Worm (Caenorhabditis elegans) whole organism, L1 larva: ENCODE results near the gene Y73F8A.20.

Experiments used
- C16A3.4 ChIP-seq: fragments of 150-350 bp; optimal IDR thresholded peaks from 2 replicates; lab custom pipeline; 2014; ENCODE audit warnings: missing biosample characterization, missing genetic modification characterization
- C34B4.2 ChIP-seq: sonication (generic microtip); optimal IDR thresholded peaks from 2 replicates; lab custom pipeline; 2017; ENCODE audit warnings: mild to moderate bottlenecking, missing genetic modification characterization, missing compliant biosample characterization
- alr-1 ChIP-seq: fragments of 200-800 bp; sonication (Bioruptor generic); optimal IDR thresholded peaks from 2 replicates; lab custom pipeline; 2018; ENCODE audit warnings: borderline replicate concordance, mild to moderate bottlenecking, missing genetic modification characterization, missing compliant biosample characterization
- aly-2 ChIP-seq: fragments of 150-350 bp; optimal IDR thresholded peaks from 2 replicates; lab custom pipeline; 2014; ENCODE audit warnings: missing biosample characterization, missing genetic modification characterization
- blmp-1 ChIP-seq: fragments of 150-350 bp; optimal IDR thresholded peaks from 2 replicates; lab custom pipeline; 2014; ENCODE audit warnings: missing biosample characterization, missing genetic modification characterization
- dpl-1 ChIP-seq, 3 experiments: fragments of 150-350 bp in 2 of 3; sonication (generic microtip) in 1 of 3; optimal IDR thresholded peaks; 2 replicates each; lab custom pipeline; 2014 to 2017; ENCODE audit warnings: missing biosample characterization in 3 of 3, missing genetic modification characterization in 3 of 3, missing genetic modification reagents in 3 of 3
- efl-1 ChIP-seq, 4 experiments: fragments of 150-350 bp; optimal IDR thresholded peaks in 3 of 4; peaks in 1 of 4; 1 replicate in 1 of 4; 2 replicates in 3 of 4; lab custom pipeline; 2014; ENCODE audit warnings: missing biosample characterization in 2 of 4, missing genetic modification characterization in 2 of 4, missing genetic modification reagents in 2 of 4
- elt-2 ChIP-seq: sonication (generic microtip); optimal IDR thresholded peaks from 2 replicates; lab custom pipeline; 2016; ENCODE audit warnings: missing genetic modification characterization, mild to moderate bottlenecking, inconsistent platforms, missing compliant biosample characterization, missing genetic modification reagents
- elt-3 ChIP-seq, 6 experiments: fragments of 150-350 bp in 1 of 6; sonication (generic microtip); optimal IDR thresholded peaks; 2 replicates each; lab custom pipeline; 2017 to 2018; ENCODE audit warnings: missing biosample characterization in 6 of 6, missing genetic modification characterization in 6 of 6, inconsistent platforms in 1 of 6
- fos-1 ChIP-seq: fragments of 150-350 bp; optimal IDR thresholded peaks from 2 replicates; lab custom pipeline; 2014; ENCODE audit warnings: missing biosample characterization, missing genetic modification characterization
- grh-1 ChIP-seq: fragments of 200-800 bp; sonication (Bioruptor generic); IDR thresholded peaks from 2 replicates; pipeline ENCODE4 v1.3.6; 2022; ENCODE audit warnings: missing genetic modification reagents, missing genetic modification characterization, missing compliant biosample characterization
- isw-1 ChIP-seq: fragments of 200-800 bp; sonication (Bioruptor generic); IDR thresholded peaks from 2 replicates; pipeline ENCODE4 v1.3.6; 2022; ENCODE audit warnings: missing genetic modification characterization, missing compliant biosample characterization
- jun-1 ChIP-seq: fragments of 150-350 bp; optimal IDR thresholded peaks from 2 replicates; lab custom pipeline; 2014; ENCODE audit warnings: missing biosample characterization, missing genetic modification reagents, missing genetic modification characterization
- lin-14 ChIP-seq: fragments of 200-800 bp; sonication (Bioruptor generic); optimal IDR thresholded peaks from 2 replicates; lab custom pipeline; 2018; ENCODE audit warnings: mild to moderate bottlenecking, missing genetic modification characterization, moderate library complexity, missing compliant biosample characterization
- lin-35 ChIP-seq, 2 experiments: fragments of 150-350 bp; optimal IDR thresholded peaks; 2 replicates each; lab custom pipeline; 2014; ENCODE audit warnings: missing biosample characterization in 2 of 2, missing genetic modification characterization in 2 of 2, missing genetic modification reagents in 2 of 2
- lir-3 ChIP-seq: sonication (generic microtip); optimal IDR thresholded peaks from 2 replicates; lab custom pipeline; 2016; ENCODE audit warnings: mild to moderate bottlenecking, missing genetic modification characterization, moderate library complexity, missing compliant biosample characterization; ENCODE audit not compliant: poor library complexity
- lsy-2 ChIP-seq, 2 experiments: fragments of 150-350 bp; optimal IDR thresholded peaks; 2 replicates each; lab custom pipeline; 2014; ENCODE audit warnings: missing biosample characterization in 2 of 2, missing genetic modification characterization in 2 of 2
- mab-9 ChIP-seq: fragments of 200-800 bp; sonication (Bioruptor generic); IDR thresholded peaks from 2 replicates; pipeline ENCODE4 v1.3.6; 2022; ENCODE audit warnings: missing genetic modification reagents, missing genetic modification characterization, missing compliant biosample characterization
- nhr-19 ChIP-seq: fragments of 200-800 bp; sonication (Bioruptor generic); conservative IDR thresholded peaks from 2 replicates; pipeline ENCODE4 v1.3.6; 2022; ENCODE audit warnings: missing genetic modification characterization, missing compliant biosample characterization
- nhr-20 ChIP-seq: sonication (generic microtip); optimal IDR thresholded peaks from 2 replicates; lab custom pipeline; 2016; ENCODE audit warnings: mild to moderate bottlenecking, missing genetic modification characterization, missing compliant biosample characterization
- nhr-28 ChIP-seq: fragments of 150-350 bp; optimal IDR thresholded peaks from 2 replicates; lab custom pipeline; 2014; ENCODE audit warnings: missing biosample characterization, missing genetic modification characterization
- nhr-76 ChIP-seq: sonication (generic microtip); optimal IDR thresholded peaks from 2 replicates; lab custom pipeline; 2017; ENCODE audit warnings: missing biosample characterization, missing genetic modification characterization
- nhr-85 ChIP-seq: sonication (generic microtip); peaks from one replicate; lab custom pipeline; 2016; ENCODE audit warnings: missing genetic modification characterization, inconsistent platforms, missing compliant biosample characterization
- nhr-90 ChIP-seq: sonication (generic microtip); optimal IDR thresholded peaks from 2 replicates; lab custom pipeline; 2016; ENCODE audit warnings: mild to moderate bottlenecking, missing genetic modification characterization, missing compliant biosample characterization; ENCODE audit not compliant: poor library complexity
- pqm-1 ChIP-seq: sonication (generic microtip); optimal IDR thresholded peaks from 3 replicates; lab custom pipeline; 2017; ENCODE audit warnings: missing biosample characterization, missing genetic modification characterization
- skn-1 ChIP-seq: fragments of 150-350 bp; optimal IDR thresholded peaks from 2 replicates; lab custom pipeline; 2014; ENCODE audit warnings: missing biosample characterization, missing genetic modification characterization
- snpc-4 ChIP-seq: fragments of 150-350 bp; optimal IDR thresholded peaks from 2 replicates; lab custom pipeline; 2014; ENCODE audit warnings: missing biosample characterization, missing genetic modification characterization
- snu-23 ChIP-seq: sonication (generic microtip); optimal IDR thresholded peaks from 2 replicates; lab custom pipeline; 2016; ENCODE audit warnings: missing genetic modification characterization, missing compliant biosample characterization
- sox-4 ChIP-seq: sonication (generic microtip); optimal IDR thresholded peaks from 2 replicates; lab custom pipeline; 2016; ENCODE audit warnings: missing genetic modification characterization, missing compliant biosample characterization
- unc-30 ChIP-seq: sonication (generic microtip); optimal IDR thresholded peaks from 2 replicates; lab custom pipeline; 2017; ENCODE audit warnings: missing biosample characterization, missing genetic modification characterization
- unc-86 ChIP-seq: sonication (generic microtip); optimal IDR thresholded peaks from 2 replicates; lab custom pipeline; 2016; ENCODE audit warnings: missing genetic modification characterization, missing compliant biosample characterization
- vab-15 ChIP-seq: sonication (generic microtip); optimal IDR thresholded peaks from 2 replicates; lab custom pipeline; 2017; ENCODE audit warnings: missing genotype, mild to moderate bottlenecking, missing genetic modification characterization, missing compliant biosample characterization
- ztf-4 ChIP-seq: fragments of 150-350 bp; optimal IDR thresholded peaks from 2 replicates; lab custom pipeline; 2014; ENCODE audit warnings: missing biosample characterization, missing genetic modification characterization

The Y73F8A.20 gene

ce11 chrIV:15381826-15382225 is 3.6 kb downstream of the Y73F8A.20 start:
- no peak for TF ChIP-seq alr-1 (tag; lab: Kevin White, UChicago)
- TF ChIP-seq, all 84 proteins: peak for 0

DNA sequence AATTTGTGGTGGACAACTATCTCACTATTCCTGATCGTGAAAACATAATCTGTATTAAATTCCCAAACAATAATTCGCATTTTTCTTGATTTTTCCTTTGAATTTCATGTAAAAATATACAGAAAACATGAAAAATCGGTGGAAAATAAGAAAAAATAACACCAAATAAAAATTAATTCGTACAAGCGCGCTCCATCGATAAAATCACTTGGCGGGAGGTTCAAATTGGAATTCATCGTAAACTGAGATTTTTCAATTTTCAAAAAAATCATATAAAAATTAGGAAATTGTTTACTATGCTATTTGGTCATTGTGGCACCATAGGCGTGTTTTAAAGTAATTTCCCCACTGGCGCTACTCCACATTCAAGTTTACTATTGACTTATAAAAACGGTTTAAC is 4.3 kb downstream of the Y73F8A.20 start:
- TF ChIP-seq unc-30: no peak
- peak; percentile 24 to 90 for TF ChIP-seq lin-35 (GFP tag; optimal IDR thresholded peaks at IDR 0.05; lab: Kevin White, UChicago)
- TF ChIP-seq efl-1 (optimal IDR thresholded peaks at IDR 0.05; lab: Kevin White, UChicago): peak; percentile 66 to 87
- peak; percentile 77 to 98 for TF ChIP-seq efl-1 (GFP tag; optimal IDR thresholded peaks at IDR 0.05 in 1 of 2; lab: Kevin White, UChicago)
- TF ChIP-seq dpl-1 (GFP tag; optimal IDR thresholded peaks at IDR 0.05; lab: Kevin White, UChicago): peak; percentile 5 to 67 (median 58)
- no peak for TF ChIP-seq mab-9 (GFP tag; lab: Robert Waterston, UW)

ce11 chrIV:15385181-15385580 is 6.9 kb downstream of the Y73F8A.20 start:
- TF ChIP-seq efl-1 (optimal IDR thresholded peaks at IDR 0.05; lab: Kevin White, UChicago): peak in 1 of 2 experiments; percentile 13
- TF ChIP-seq efl-1 (GFP tag; optimal IDR thresholded peaks at IDR 0.05 in 1 of 2; lab: Kevin White, UChicago): peak in 1 of 2 experiments; percentile 85
- TF ChIP-seq lin-35 (GFP tag; optimal IDR thresholded peaks at IDR 0.05; lab: Kevin White, UChicago): peak in 1 of 2 experiments; percentile 55
- TF ChIP-seq nhr-20 (tag; lab: Kevin White, UChicago): peak; percentile 90
- TF ChIP-seq nhr-85 (tag; lab: Kevin White, UChicago): peak; percentile 90
- no peak for TF ChIP-seq unc-30
- peak in 4 of 6 experiments; percentile 0 to 85 (median 74) for TF ChIP-seq elt-3 (tag; optimal IDR thresholded peaks at IDR 0.05; lab: Kevin White, UChicago)
- peak; percentile 33 for TF ChIP-seq snu-23 (GFP tag; lab: Kevin White, UChicago)
- no peak for TF ChIP-seq lir-3 (tag; lab: Kevin White, UChicago)
- peak in 1 of 2 experiments; percentile 26 for TF ChIP-seq lsy-2 (tag; optimal IDR thresholded peaks at IDR 0.05; lab: Kevin White, UChicago)
- peak; percentile 11 for TF ChIP-seq skn-1 (tag; lab: Kevin White, UChicago)
- TF ChIP-seq pqm-1 (tag; lab: Kevin White, UChicago): peak; percentile 56
- no peak for TF ChIP-seq isw-1 (GFP tag; lab: Robert Waterston, UW)
- TF ChIP-seq aly-2 (tag; lab: Kevin White, UChicago): no peak
- TF ChIP-seq nhr-19 (GFP tag; lab: Robert Waterston, UW): 0 out of 2 replicates have a peak, but pooled peaks have one; percentile 5
- TF ChIP-seq fos-1 (tag; lab: Kevin White, UChicago): no peak
- TF ChIP-seq sox-4 (tag; lab: Kevin White, UChicago): no peak
- peak; percentile 14 for TF ChIP-seq C16A3.4
- TF ChIP-seq blmp-1 (tag; lab: Kevin White, UChicago): peak; percentile 47
- peak; percentile 49 for TF ChIP-seq nhr-90
- peak in 1 of 3 experiments; percentile 1 for TF ChIP-seq dpl-1 (GFP tag; optimal IDR thresholded peaks at IDR 0.05; lab: Kevin White, UChicago)
- peak; percentile 80 for TF ChIP-seq elt-2 (tag; lab: Kevin White, UChicago)
- TF ChIP-seq jun-1 (tag; lab: Kevin White, UChicago): no peak
- TF ChIP-seq grh-1: peak; percentile 70
- TF ChIP-seq, all 84 proteins: peak for 16

ce11 chrIV:15390927-15391326 is 12.7 kb downstream of the Y73F8A.20 start, which contains the start of gene Y73F8A.1159:
TSS of gene Y73F8A.1159 (minus strand) at chrIV:15391027.
- TF ChIP-seq C34B4.2 (tag; lab: Kevin White, UChicago) (no peak), lin-14 (GFP tag; lab: Kevin White, UChicago) (no peak), nhr-76 (tag; lab: Kevin White, UChicago) (no peak), snpc-4 (tag; lab: Kevin White, UChicago) (no peak), unc-86 (tag; lab: Kevin White, UChicago) (no peak), sox-4 (tag; lab: Kevin White, UChicago) (no peak), snu-23 (GFP tag; lab: Kevin White, UChicago) (no peak), vab-15 (tag; lab: Kevin White, UChicago) (no peak), nhr-28 (tag; lab: Kevin White, UChicago) (no peak), elt-2 (tag; lab: Kevin White, UChicago) (no peak), unc-30 (no peak), mab-9 (GFP tag; lab: Robert Waterston, UW) (no peak), ztf-4 (tag; lab: Kevin White, UChicago) (no peak)
